Worm (Caenorhabditis elegans) whole organism, young adult: ENCODE measurements around the gene Y81G3A.1.

Experiments used
- F49E8.2 ChIP-seq: sonication (generic microtip); optimal IDR thresholded peaks from 3 replicates; lab custom pipeline; 2017; ENCODE audit warnings: missing genetic modification characterization, mild to moderate bottlenecking, missing compliant biosample characterization, antibody characterized with exemption, moderate library complexity; ENCODE audit not compliant: insufficient read depth
- F55B11.4 ChIP-seq: sonication (generic microtip); optimal IDR thresholded peaks from 2 replicates; lab custom pipeline; 2016; ENCODE audit warnings: missing compliant biosample characterization, missing genetic modification characterization, borderline replicate concordance; ENCODE audit not compliant: insufficient read depth
- ama-1 ChIP-seq, 3 experiments: fragments of 150-350 bp in 1 of 3; sonication (generic microtip) in 2 of 3; optimal IDR thresholded peaks; 2 replicates each; lab custom pipeline; 2014 to 2018; ENCODE audit warnings: missing biosample characterization in 2 of 3, missing genetic modification characterization in 2 of 3, missing genetic modification reagents in 2 of 3
- atf-7 ChIP-seq: sonication (generic microtip); optimal IDR thresholded peaks from 2 replicates; lab custom pipeline; 2017; ENCODE audit warnings: mild to moderate bottlenecking, missing genetic modification characterization, missing compliant biosample characterization
- ets-4 ChIP-seq: fragments of 200-800 bp; sonication (Bioruptor generic); optimal IDR thresholded peaks from 2 replicates; lab custom pipeline; 2018; ENCODE audit warnings: mild to moderate bottlenecking, missing genetic modification characterization, missing compliant biosample characterization
- hmg-1.2 ChIP-seq: fragments of 200-800 bp; sonication (Bioruptor generic); IDR thresholded peaks from 2 replicates; pipeline ENCODE4 v1.3.6; 2022; ENCODE audit warnings: missing genetic modification reagents, missing genetic modification characterization, missing compliant biosample characterization
- lsl-1 ChIP-seq: fragments of 200-800 bp; sonication (Bioruptor generic); optimal IDR thresholded peaks from 2 replicates; lab custom pipeline; 2018; ENCODE audit warnings: mild to moderate bottlenecking, missing genetic modification characterization, moderate library complexity, missing compliant biosample characterization
- pha-4 ChIP-seq: fragments of 150-350 bp; sonication (generic microtip); optimal IDR thresholded peaks from 2 replicates; lab custom pipeline; 2014; ENCODE audit warnings: missing biosample characterization, missing genetic modification reagents, missing genetic modification characterization
- snpc-1.3 ChIP-seq: sonication (generic microtip); optimal IDR thresholded peaks from 2 replicates; lab custom pipeline; 2017; ENCODE audit warnings: missing genetic modification characterization, mild to moderate bottlenecking, missing compliant biosample characterization, antibody characterized with exemption, moderate library complexity, missing genotype, missing genetic modification reagents; ENCODE audit not compliant: insufficient read depth
- unc-62 ChIP-seq: fragments of 150-350 bp; optimal IDR thresholded peaks from 2 replicates; lab custom pipeline; 2014; ENCODE audit warnings: missing biosample characterization, missing genetic modification reagents, missing genetic modification characterization
- ztf-6 ChIP-seq: fragments of 200-800 bp; sonication (Bioruptor generic); IDR thresholded peaks from 2 replicates; pipeline ENCODE4 v1.3.6; 2022; ENCODE audit warnings: missing genetic modification reagents, missing genetic modification characterization, missing compliant biosample characterization

DNA sequence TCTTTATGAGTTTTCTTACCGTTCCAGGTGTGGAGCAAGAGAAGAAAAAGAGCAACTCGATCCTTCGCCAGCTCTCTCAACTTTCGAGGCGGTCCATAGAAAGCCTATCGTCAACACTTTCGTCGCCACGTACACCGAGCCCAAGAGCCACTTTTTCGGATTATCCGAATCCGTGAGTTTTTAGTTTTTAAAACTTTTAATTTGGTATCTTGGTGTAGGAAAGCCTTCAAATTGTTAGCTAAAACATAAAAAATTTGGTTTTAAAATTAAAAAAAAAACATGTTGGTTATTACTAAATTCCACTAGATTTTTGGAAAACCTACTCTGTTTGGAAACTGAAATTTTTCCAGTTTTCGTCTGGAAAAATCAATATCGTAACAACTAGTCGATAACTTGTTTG, 10.0 kb downstream of the Y81G3A.1 start:
- TF ChIP-seq lsl-1 (no peak), F49E8.2 (no peak), ets-4 (no peak), unc-62 (no peak), atf-7 (tag; lab: Kevin White, UChicago) (no peak), ama-1 (optimal IDR thresholded peaks at IDR 0.05; lab: Kevin White, UChicago) (no peak), ama-1 (GFP tag; optimal IDR thresholded peaks at IDR 0.05; lab: Kevin White, UChicago) (no peak), snpc-1.3 (tag; lab: Kevin White, UChicago) (no peak), F55B11.4 (no peak), hmg-1.2 (GFP tag; lab: Robert Waterston, UW) (no peak), pha-4 (no peak), ztf-6 (no peak)
